Worm (Caenorhabditis elegans) whole organism, early embryonic: Measurements from ENCODE around the gene gcy-12.

Experiments
- ama-1 ChIP-seq: fragments of 150-350 bp; optimal IDR thresholded peaks from 2 replicates; lab custom pipeline; 2014
- ceh-13 ChIP-seq: fragments of 200-800 bp; sonication (Bioruptor generic); optimal IDR thresholded peaks from 2 replicates; lab custom pipeline; 2018; ENCODE audit warnings: mild to moderate bottlenecking, missing genetic modification characterization, missing compliant biosample characterization
- ets-7 ChIP-seq: sonication (generic microtip); optimal IDR thresholded peaks from 2 replicates; lab custom pipeline; 2016; ENCODE audit warnings: missing genotype, missing genetic modification characterization, missing compliant biosample characterization

- TF ChIP-seq ama-1 (lab: Kevin White, UChicago) = no peak
- TF ChIP-seq ets-7 (tag; lab: Kevin White, UChicago) = no peak
- no peak for TF ChIP-seq ceh-13
Observed at ce11 chrII:5301810-5302209, 10.0 kb upstream of the gcy-12 start.
